Worm (Caenorhabditis elegans) whole organism, L3 larva: ENCODE data around the gene fbxa-167.
A peak's percentile ranks its signal among the peaks of the same experiment; 100 is the strongest.

Experiments
- R02D3.7 ChIP-seq: fragments of 150-350 bp; optimal IDR thresholded peaks from 2 replicates; lab custom pipeline; 2014; ENCODE audit warnings: missing biosample characterization, missing genetic modification characterization
- aly-2 ChIP-seq: fragments of 150-350 bp; optimal IDR thresholded peaks from 2 replicates; lab custom pipeline; 2014; ENCODE audit warnings: missing biosample characterization, missing genetic modification characterization
- ama-1 ChIP-seq: fragments of 150-350 bp; optimal IDR thresholded peaks from 2 replicates; lab custom pipeline; 2018
- ceh-82 ChIP-seq: fragments of 150-350 bp; optimal IDR thresholded peaks from 2 replicates; lab custom pipeline; 2014; ENCODE audit warnings: missing biosample characterization, missing genetic modification characterization
- daf-12 ChIP-seq: fragments of 150-350 bp; optimal IDR thresholded peaks from 2 replicates; lab custom pipeline; 2014; ENCODE audit warnings: missing biosample characterization, missing genetic modification reagents, missing genetic modification characterization
- egl-27 ChIP-seq: sonication (generic microtip); optimal IDR thresholded peaks from 4 replicates; lab custom pipeline; 2017; ENCODE audit warnings: missing biosample characterization, missing genetic modification reagents, missing genetic modification characterization
- elt-1 ChIP-seq: fragments of 150-350 bp; optimal IDR thresholded peaks from 2 replicates; lab custom pipeline; 2014; ENCODE audit warnings: missing biosample characterization, missing genetic modification characterization
- elt-2 ChIP-seq: sonication (generic microtip); optimal IDR thresholded peaks from 2 replicates; lab custom pipeline; 2016; ENCODE audit warnings: missing genetic modification reagents, mild to moderate bottlenecking, missing genetic modification characterization, missing compliant biosample characterization
- elt-3 ChIP-seq, 3 experiments: fragments of 150-350 bp in 1 of 3; sonication (generic microtip) in 2 of 3; optimal IDR thresholded peaks; 2 replicates in 2 of 3; 4 replicates in 1 of 3; lab custom pipeline; 2014 to 2017; ENCODE audit warnings: missing biosample characterization in 3 of 3, missing genetic modification characterization in 3 of 3
- eor-1 ChIP-seq, 2 experiments: fragments of 150-350 bp; optimal IDR thresholded peaks; 2 replicates each; lab custom pipeline; 2014 to 2018; ENCODE audit warnings: missing biosample characterization in 2 of 2, missing genetic modification characterization in 2 of 2
- fkh-2 ChIP-seq: fragments of 150-350 bp; optimal IDR thresholded peaks from 2 replicates; lab custom pipeline; 2014; ENCODE audit warnings: missing biosample characterization, missing genetic modification reagents, missing genetic modification characterization
- hmg-11 ChIP-seq: sonication (generic microtip); optimal IDR thresholded peaks from 2 replicates; lab custom pipeline; 2016; ENCODE audit warnings: missing genetic modification characterization, missing compliant biosample characterization
- jun-1 ChIP-seq: fragments of 150-350 bp; optimal IDR thresholded peaks from 2 replicates; lab custom pipeline; 2014; ENCODE audit warnings: missing biosample characterization, missing genetic modification reagents, missing genetic modification characterization
- lin-39 ChIP-seq: fragments of 150-350 bp; optimal IDR thresholded peaks from 2 replicates; lab custom pipeline; 2018; ENCODE audit warnings: missing biosample characterization, missing genetic modification reagents, missing genetic modification characterization
- lsy-12 ChIP-seq: sonication (generic microtip); optimal IDR thresholded peaks from 2 replicates; lab custom pipeline; 2016; ENCODE audit warnings: mild to moderate bottlenecking, missing genetic modification characterization, missing compliant biosample characterization
- mdl-1 ChIP-seq: fragments of 150-350 bp; optimal IDR thresholded peaks from 2 replicates; lab custom pipeline; 2014; ENCODE audit warnings: missing biosample characterization, missing genetic modification characterization
- mml-1 ChIP-seq: fragments of 150-350 bp; sonication (generic microtip); optimal IDR thresholded peaks from 3 replicates; lab custom pipeline; 2014; ENCODE audit warnings: missing biosample characterization, missing genetic modification characterization
- nfya-1 ChIP-seq: sonication (generic microtip); optimal IDR thresholded peaks from 2 replicates; lab custom pipeline; 2017; ENCODE audit warnings: missing genetic modification characterization, mild to moderate bottlenecking, missing compliant biosample characterization, antibody characterized with exemption, moderate library complexity; ENCODE audit not compliant: insufficient read depth
- nhr-11 ChIP-seq: fragments of 150-350 bp; optimal IDR thresholded peaks from 2 replicates; lab custom pipeline; 2014; ENCODE audit warnings: missing biosample characterization, missing genetic modification characterization
- nhr-12 ChIP-seq: fragments of 150-350 bp; optimal IDR thresholded peaks from 2 replicates; lab custom pipeline; 2014; ENCODE audit warnings: missing biosample characterization, missing genetic modification characterization
- nhr-23 ChIP-seq: fragments of 150-350 bp; optimal IDR thresholded peaks from 2 replicates; lab custom pipeline; 2014; ENCODE audit warnings: missing biosample characterization, missing genetic modification reagents, missing genetic modification characterization
- nhr-237 ChIP-seq: fragments of 150-350 bp; optimal IDR thresholded peaks from 2 replicates; lab custom pipeline; 2014; ENCODE audit warnings: missing biosample characterization, missing genetic modification characterization
- nhr-25 ChIP-seq: sonication (generic microtip); optimal IDR thresholded peaks from 2 replicates; lab custom pipeline; 2017; ENCODE audit warnings: missing biosample characterization, missing genetic modification characterization
- nhr-28 ChIP-seq: fragments of 150-350 bp; optimal IDR thresholded peaks from 2 replicates; lab custom pipeline; 2014; ENCODE audit warnings: missing biosample characterization, missing genetic modification characterization
- nhr-43 ChIP-seq: sonication (generic microtip); optimal IDR thresholded peaks from 2 replicates; lab custom pipeline; 2016; ENCODE audit warnings: mild to moderate bottlenecking, missing genetic modification characterization, missing compliant biosample characterization; ENCODE audit not compliant: poor library complexity, severe bottlenecking
- nhr-67 ChIP-seq: fragments of 150-350 bp; optimal IDR thresholded peaks from 2 replicates; lab custom pipeline; 2014; ENCODE audit warnings: missing biosample characterization, missing genetic modification characterization
- nhr-76 ChIP-seq: fragments of 150-350 bp; sonication (generic microtip); optimal IDR thresholded peaks from 5 replicates; lab custom pipeline; 2014; ENCODE audit warnings: missing biosample characterization, missing genetic modification characterization
- nhr-77 ChIP-seq: fragments of 150-350 bp; optimal IDR thresholded peaks from 2 replicates; lab custom pipeline; 2014; ENCODE audit warnings: missing biosample characterization, missing genetic modification characterization
- pha-4 ChIP-seq: fragments of 150-350 bp; optimal IDR thresholded peaks from 2 replicates; lab custom pipeline; 2014; ENCODE audit warnings: missing biosample characterization, missing genetic modification reagents, missing genetic modification characterization
- pqm-1 ChIP-seq: fragments of 150-350 bp; optimal IDR thresholded peaks from 2 replicates; lab custom pipeline; 2017; ENCODE audit warnings: missing biosample characterization, missing genetic modification characterization, inconsistent platforms
- sea-2 ChIP-seq: fragments of 150-350 bp; sonication (generic microtip); optimal IDR thresholded peaks from 4 replicates; lab custom pipeline; 2014; ENCODE audit warnings: missing biosample characterization, missing genetic modification reagents, missing genetic modification characterization
- snpc-4 ChIP-seq: fragments of 150-350 bp; optimal IDR thresholded peaks from 2 replicates; lab custom pipeline; 2014; ENCODE audit warnings: missing biosample characterization, missing genetic modification characterization
- tbx-2 ChIP-seq: sonication (generic microtip); optimal IDR thresholded peaks from 2 replicates; lab custom pipeline; 2016; ENCODE audit warnings: mild to moderate bottlenecking, missing genetic modification characterization, missing compliant biosample characterization
- unc-39 ChIP-seq: sonication (generic microtip); optimal IDR thresholded peaks from 4 replicates; lab custom pipeline; 2017; ENCODE audit warnings: missing biosample characterization, missing genetic modification characterization
- zag-1 ChIP-seq: fragments of 150-350 bp; optimal IDR thresholded peaks from 2 replicates; lab custom pipeline; 2014; ENCODE audit warnings: missing biosample characterization, missing genetic modification characterization
- ztf-4 ChIP-seq: fragments of 150-350 bp; optimal IDR thresholded peaks from 2 replicates; lab custom pipeline; 2014; ENCODE audit warnings: missing biosample characterization, missing genetic modification characterization

The fbxa-167 gene

DNA sequence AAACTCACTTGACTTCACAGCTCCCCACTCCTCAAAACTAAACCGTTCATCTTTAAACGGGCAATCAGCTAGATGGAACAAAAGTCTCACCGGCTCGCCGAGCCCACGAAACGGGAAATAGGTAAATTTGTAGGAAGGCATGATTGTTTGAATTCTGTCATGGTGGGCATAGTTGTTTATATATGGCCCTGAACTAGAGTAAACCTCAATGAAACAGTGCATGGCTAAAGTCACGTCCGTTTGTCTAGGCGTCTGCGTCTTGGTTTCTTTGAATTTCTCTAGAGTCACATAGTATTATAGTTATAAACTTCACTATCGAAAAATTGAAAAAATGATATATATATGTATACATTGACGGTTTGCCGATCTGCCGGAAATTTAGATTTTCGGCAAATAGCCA, 14.3 kb upstream of the fbxa-167 start, which contains the start of gene gst-19:
Gene gst-19 (minus strand): TSS at position 145 of the 400 bp plus-strand sequence.
- TF ChIP-seq pqm-1 (tag; lab: Kevin White, UChicago), result no peak
- peak; percentile 19 for TF ChIP-seq pha-4 (tag; lab: Kevin White, UChicago)

DNA sequence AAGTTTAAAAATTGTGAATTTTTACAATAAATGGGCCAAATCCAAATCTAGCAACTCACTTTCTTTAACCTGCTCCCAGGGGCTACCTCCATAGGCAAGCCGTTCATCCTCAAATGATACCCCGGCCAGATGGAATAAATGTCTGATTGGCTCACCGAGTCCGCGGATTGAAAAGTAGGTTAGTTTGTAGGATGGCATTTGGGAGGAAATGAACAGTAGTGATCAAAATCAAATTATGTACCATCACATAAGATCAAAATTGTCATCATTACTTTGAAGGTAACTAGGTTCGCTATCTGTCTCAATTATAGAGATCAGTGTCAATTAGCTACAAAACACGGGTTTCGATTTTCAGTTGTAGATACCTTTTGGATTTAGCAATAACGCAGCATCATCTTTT, 10.6 kb upstream of the fbxa-167 start, which contains the start of the genes gst-17 and gst-18:
Gene gst-17 (minus strand): TSS at position 101 of the 400 bp plus-strand sequence.
Gene gst-18 (minus strand): TSS at position 198 of the 400 bp plus-strand sequence.
- TF ChIP-seq mdl-1 (tag; lab: Kevin White, UChicago) (no peak), ama-1 (no peak), nhr-237 (tag; lab: Kevin White, UChicago) (no peak), nhr-12 (no peak), fkh-2 (tag; lab: Kevin White, UChicago) (no peak), nhr-23 (tag; lab: Kevin White, UChicago) (no peak), mml-1 (tag; lab: Kevin White, UChicago) (no peak), R02D3.7 (tag; lab: Kevin White, UChicago) (no peak), nhr-76 (no peak), ztf-4 (tag; lab: Kevin White, UChicago) (no peak), snpc-4 (tag; lab: Kevin White, UChicago) (no peak), daf-12 (tag; lab: Kevin White, UChicago) (no peak)

DNA sequence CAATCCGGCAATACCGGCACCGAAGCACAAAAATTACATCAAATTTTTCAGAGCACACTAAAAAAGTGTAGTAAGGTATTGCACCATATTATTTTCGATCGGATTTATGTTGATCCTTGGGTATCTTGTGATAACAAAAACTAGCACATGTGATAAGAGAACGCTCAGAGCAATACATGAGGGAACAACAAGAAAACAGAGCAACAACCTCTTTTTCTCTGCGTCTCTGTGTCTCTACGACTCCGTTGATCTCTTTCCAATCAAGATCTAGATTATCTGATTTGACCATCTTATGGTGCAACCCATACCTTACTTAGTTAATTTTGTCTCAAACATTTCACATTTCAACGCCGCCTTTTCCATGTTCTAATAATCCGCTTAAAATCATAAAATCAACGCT, 9.1 kb upstream of the fbxa-167 start, which contains the start of gene tag-10:
Gene tag-10 (plus strand): TSS at position 347 of the 400 bp plus-strand sequence.
- TF ChIP-seq snpc-4 (tag; lab: Kevin White, UChicago), result no peak
- TF ChIP-seq nhr-43 (tag; lab: Kevin White, UChicago), result no peak
- TF ChIP-seq nhr-12, result no peak
- peak; percentile 30 for TF ChIP-seq elt-2 (tag; lab: Kevin White, UChicago)
- TF ChIP-seq elt-1 (tag; lab: Kevin White, UChicago), result peak; percentile 81
- no peak for TF ChIP-seq aly-2
- no peak for TF ChIP-seq jun-1 (tag; lab: Kevin White, UChicago)
- no peak for TF ChIP-seq nhr-77
- no peak for TF ChIP-seq tbx-2 (tag; lab: Kevin White, UChicago)
- TF ChIP-seq fkh-2 (tag; lab: Kevin White, UChicago), result no peak
- no peak for TF ChIP-seq daf-12 (tag; lab: Kevin White, UChicago)

DNA sequence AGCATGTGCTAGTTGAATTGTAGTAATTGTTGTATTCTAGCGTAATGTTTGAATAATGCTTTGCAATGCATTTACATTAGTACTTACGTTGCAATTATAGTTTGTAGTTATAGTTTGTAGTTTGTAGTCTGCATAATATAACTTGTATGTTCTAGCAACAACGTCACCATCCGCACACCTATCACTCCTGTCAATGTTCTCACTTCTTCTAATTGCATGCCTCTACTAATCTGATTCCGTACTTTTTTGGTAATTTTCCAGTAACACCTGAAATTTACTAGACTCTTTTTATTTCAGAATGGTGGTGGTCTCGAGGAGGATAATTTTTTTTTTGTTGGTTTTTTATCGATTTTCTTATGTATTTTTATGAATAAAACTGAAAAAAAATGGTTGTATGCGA, 4.7 kb upstream of the fbxa-167 start:
- TF ChIP-seq ceh-82 (no peak), nhr-23 (tag; lab: Kevin White, UChicago) (peak; percentile 29), R02D3.7 (tag; lab: Kevin White, UChicago) (no peak), fkh-2 (tag; lab: Kevin White, UChicago) (no peak), nhr-43 (tag; lab: Kevin White, UChicago) (peak; percentile 78)

DNA sequence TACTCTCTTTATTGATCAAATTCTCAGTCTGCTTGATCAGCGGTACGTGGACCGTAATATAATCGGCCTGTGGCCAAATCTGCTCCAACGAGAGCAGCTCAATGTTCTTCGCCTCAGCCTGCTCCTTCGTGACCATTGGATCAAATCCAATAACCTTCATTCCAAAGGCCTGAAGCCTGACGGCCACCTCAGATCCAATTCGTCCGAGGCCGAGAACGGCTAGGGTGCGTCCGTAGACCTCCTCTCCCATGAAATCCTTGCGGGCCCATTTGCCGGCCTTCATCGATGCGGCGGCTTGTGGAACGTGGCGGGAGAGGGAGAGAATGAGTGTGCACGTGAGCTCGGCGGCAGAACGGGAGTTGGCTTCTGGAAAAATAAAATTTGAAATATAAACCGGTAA, 3.8 kb upstream of the fbxa-167 start:
- TF ChIP-seq lsy-12 (tag; lab: Kevin White, UChicago) (no peak), nhr-25 (no peak), nhr-237 (tag; lab: Kevin White, UChicago) (no peak), ama-1 (peak; percentile 27)

DNA sequence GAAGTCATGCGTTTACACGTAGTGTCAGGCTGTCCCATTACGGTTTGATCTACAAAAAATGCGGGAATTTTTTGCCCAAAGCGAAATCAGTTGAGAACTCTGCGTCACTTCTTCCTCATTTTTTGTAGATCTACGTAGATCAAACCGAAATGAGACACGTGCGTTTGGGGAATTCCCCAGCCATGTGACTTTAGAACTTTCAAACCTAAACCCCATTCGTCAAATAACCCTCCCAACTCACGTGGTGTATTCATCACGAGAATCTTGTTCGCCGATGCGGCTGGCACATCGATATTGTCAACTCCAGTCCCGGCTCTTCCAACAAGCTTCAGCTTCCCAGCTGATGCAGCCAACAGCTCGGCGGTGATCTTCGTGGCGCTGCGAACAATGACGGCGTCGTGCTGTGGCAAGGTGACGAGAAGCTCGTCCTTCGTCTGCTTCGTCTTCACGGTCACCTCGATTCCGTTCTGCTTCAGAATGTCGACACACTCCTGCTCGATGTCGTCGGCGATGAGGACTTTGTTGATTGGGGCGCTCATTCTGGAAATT, 3.3 kb upstream of the fbxa-167 start, which contains the start of gene phdh-1:
Gene phdh-1 (minus strand): TSS at position 540 of the 549 bp plus-strand sequence.
- TF ChIP-seq elt-2 (tag; lab: Kevin White, UChicago) (no peak), nhr-43 (tag; lab: Kevin White, UChicago) (peak; percentile 5), nfya-1 (tag; lab: Kevin White, UChicago) (no peak), nhr-28 (tag; lab: Kevin White, UChicago) (no peak), unc-39 (tag; lab: Kevin White, UChicago) (no peak)

DNA sequence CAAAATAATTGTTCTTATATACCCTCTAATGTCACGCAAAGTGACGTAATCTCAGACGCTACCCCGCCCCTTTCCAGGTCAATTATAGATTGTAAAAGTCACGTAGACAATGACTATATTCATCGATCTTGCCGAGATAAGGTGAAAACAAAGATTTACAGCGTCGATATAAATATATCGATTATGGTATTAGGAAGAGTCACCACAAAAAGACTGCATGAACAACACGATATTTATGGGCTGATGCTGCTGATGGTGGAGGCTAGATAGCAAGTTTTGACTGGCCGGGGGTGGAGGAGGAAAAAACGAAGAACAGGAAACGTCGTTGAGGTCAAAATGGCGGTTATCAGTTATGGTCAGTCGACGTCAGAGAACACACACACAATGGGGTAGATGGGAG, 2.7 kb upstream of the fbxa-167 start:
- TF ChIP-seq zag-1 (tag; lab: Kevin White, UChicago) (no peak), pha-4 (tag; lab: Kevin White, UChicago) (no peak), jun-1 (tag; lab: Kevin White, UChicago) (no peak), elt-1 (tag; lab: Kevin White, UChicago) (peak; percentile 97), ceh-82 (no peak), eor-1 (tag; optimal IDR thresholded peaks at IDR 0.05; lab: Kevin White, UChicago) (no peak), mdl-1 (tag; lab: Kevin White, UChicago) (no peak), hmg-11 (tag; lab: Kevin White, UChicago) (no peak), ztf-4 (tag; lab: Kevin White, UChicago) (no peak), aly-2 (no peak), unc-39 (tag; lab: Kevin White, UChicago) (no peak), sea-2 (no peak), lin-39 (no peak), nhr-67 (tag; lab: Kevin White, UChicago) (no peak), mml-1 (tag; lab: Kevin White, UChicago) (no peak), nhr-76 (no peak), nhr-11 (tag; lab: Kevin White, UChicago) (no peak), nhr-43 (tag; lab: Kevin White, UChicago) (peak; percentile 54), tbx-2 (tag; lab: Kevin White, UChicago) (no peak), nhr-25 (peak; percentile 87), elt-3 (tag; optimal IDR thresholded peaks at IDR 0.05; lab: Kevin White, UChicago) (peak in 1 of 3 experiments; percentile 5), egl-27 (no peak), nfya-1 (tag; lab: Kevin White, UChicago) (peak; percentile 17)
